Worm (Caenorhabditis elegans) whole organism, L1 larva: Measurements from ENCODE around the gene nhr-281.

Experiments used
- efl-3 ChIP-seq: fragments of 200-800 bp; sonication (Bioruptor generic); optimal IDR thresholded peaks from 2 replicates; lab custom pipeline; 2018; ENCODE audit warnings: mild to moderate bottlenecking, missing genetic modification characterization, missing compliant biosample characterization
- ets-5 ChIP-seq: fragments of 200-800 bp; sonication (Bioruptor generic); IDR thresholded peaks from 2 replicates; pipeline ENCODE4 v1.3.6; 2022; ENCODE audit warnings: missing genetic modification characterization, missing compliant biosample characterization
- lin-39 ChIP-seq: fragments of 150-350 bp; optimal IDR thresholded peaks from 2 replicates; lab custom pipeline; 2014; ENCODE audit warnings: missing biosample characterization, missing genetic modification reagents, missing genetic modification characterization
- lsy-2 ChIP-seq, 2 experiments: fragments of 150-350 bp; optimal IDR thresholded peaks; 2 replicates each; lab custom pipeline; 2014; ENCODE audit warnings: missing biosample characterization in 2 of 2, missing genetic modification characterization in 2 of 2
- mdl-1 ChIP-seq, 2 experiments: fragments of 150-350 bp; optimal IDR thresholded peaks; 2 replicates each; lab custom pipeline; 2014 to 2017; ENCODE audit warnings: missing biosample characterization in 2 of 2, missing genetic modification characterization in 2 of 2, inconsistent platforms in 1 of 2
- nhr-237 ChIP-seq: fragments of 150-350 bp; optimal IDR thresholded peaks from 2 replicates; lab custom pipeline; 2014; ENCODE audit warnings: missing biosample characterization, missing genetic modification characterization
- nhr-28 ChIP-seq: fragments of 150-350 bp; optimal IDR thresholded peaks from 2 replicates; lab custom pipeline; 2014; ENCODE audit warnings: missing biosample characterization, missing genetic modification characterization
- nhr-76 ChIP-seq: sonication (generic microtip); optimal IDR thresholded peaks from 2 replicates; lab custom pipeline; 2017; ENCODE audit warnings: missing biosample characterization, missing genetic modification characterization
- nhr-90 ChIP-seq: sonication (generic microtip); optimal IDR thresholded peaks from 2 replicates; lab custom pipeline; 2016; ENCODE audit warnings: mild to moderate bottlenecking, missing genetic modification characterization, missing compliant biosample characterization; ENCODE audit not compliant: poor library complexity
- pag-3 ChIP-seq: sonication (generic microtip); optimal IDR thresholded peaks from 2 replicates; lab custom pipeline; 2017; ENCODE audit warnings: missing genetic modification characterization, mild to moderate bottlenecking, missing compliant biosample characterization, antibody characterized with exemption, borderline replicate concordance; ENCODE audit not compliant: insufficient read depth
- snpc-4 ChIP-seq: fragments of 150-350 bp; optimal IDR thresholded peaks from 2 replicates; lab custom pipeline; 2014; ENCODE audit warnings: missing biosample characterization, missing genetic modification characterization
- unc-62 ChIP-seq: fragments of 150-350 bp; optimal IDR thresholded peaks from 2 replicates; lab custom pipeline; 2014; ENCODE audit warnings: missing biosample characterization, missing genetic modification reagents, missing genetic modification characterization

- no peak for TF ChIP-seq pag-3
- TF ChIP-seq mdl-1 (tag; optimal IDR thresholded peaks at IDR 0.05; lab: Kevin White, UChicago), result peak in 1 of 2 experiments; percentile 16
- TF ChIP-seq snpc-4 (tag; lab: Kevin White, UChicago), result no peak
- no peak for TF ChIP-seq lsy-2 (tag; optimal IDR thresholded peaks at IDR 0.05; lab: Kevin White, UChicago)
- no peak for TF ChIP-seq efl-3
- no peak for TF ChIP-seq nhr-28
- no peak for TF ChIP-seq ets-5 (GFP tag; lab: Robert Waterston, UW)
- TF ChIP-seq nhr-90 (tag; lab: Kevin White, UChicago), result peak; percentile 51
- TF ChIP-seq lin-39 (tag; lab: Kevin White, UChicago), result no peak
- no peak for TF ChIP-seq nhr-237 (tag; lab: Kevin White, UChicago)
- TF ChIP-seq unc-62 (GFP tag; lab: Kevin White, UChicago), result no peak
- TF ChIP-seq nhr-76 (tag; lab: Kevin White, UChicago), result no peak
These were observed 2.4 kb upstream of the nhr-281 start, which contains the start of gene F28H6.7 for ce11 chrX:14115480-14116161.
